Worm (Caenorhabditis elegans) whole organism, young adult: ENCODE measurements around the gene arrd-24.
"Not testable (repeated sequence)": the region's sequence is repeated elsewhere in the genome, so short reads cannot be mapped to it uniquely, and the experiment has no call there.

Experiments used
- B0336.3 ChIP-seq: fragments of 200-800 bp; sonication (Bioruptor generic); IDR thresholded peaks from 2 replicates; pipeline ENCODE4 v1.3.6; 2022; ENCODE audit warnings: missing genetic modification characterization, missing compliant biosample characterization
- F49E8.2 ChIP-seq: sonication (generic microtip); optimal IDR thresholded peaks from 3 replicates; lab custom pipeline; 2017; ENCODE audit warnings: missing genetic modification characterization, mild to moderate bottlenecking, missing compliant biosample characterization, antibody characterized with exemption, moderate library complexity; ENCODE audit not compliant: insufficient read depth
- cebp-1 ChIP-seq, 2 experiments: fragments of 200-800 bp in 1 of 2; sonication (Bioruptor generic) in 1 of 2; sonication (generic microtip) in 1 of 2; IDR thresholded peaks in 1 of 2; optimal IDR thresholded peaks in 1 of 2; 2 replicates each; pipeline versions ENCODE4 v1.3.6 to Lab custom; 2017 to 2022; ENCODE audit warnings: missing compliant biosample characterization in 2 of 2, missing genetic modification characterization in 2 of 2, mild to moderate bottlenecking in 1 of 2, missing genetic modification reagents in 1 of 2, moderate library complexity in 1 of 2
- ceh-40 ChIP-seq: fragments of 200-800 bp; sonication (Bioruptor generic); IDR thresholded peaks from 2 replicates; pipeline ENCODE4 v1.3.6; 2022; ENCODE audit warnings: missing genetic modification characterization, missing compliant biosample characterization
- dox-1 ChIP-seq: fragments of 200-800 bp; sonication (Bioruptor generic); IDR thresholded peaks from 2 replicates; pipeline ENCODE4 v1.3.6; 2022; ENCODE audit warnings: missing genetic modification reagents, missing genetic modification characterization, missing compliant biosample characterization
- nfya-1 ChIP-seq: sonication (generic microtip); optimal IDR thresholded peaks from 2 replicates; lab custom pipeline; 2017; ENCODE audit warnings: antibody characterized with exemption, missing compliant biosample characterization, missing genetic modification characterization, borderline replicate concordance; ENCODE audit not compliant: insufficient read depth
- nhr-179 ChIP-seq: sonication (generic microtip); optimal IDR thresholded peaks from 2 replicates; lab custom pipeline; 2016; ENCODE audit warnings: mild to moderate bottlenecking, missing genetic modification characterization, missing compliant biosample characterization
- nhr-90 ChIP-seq: sonication (generic microtip); optimal IDR thresholded peaks from 2 replicates; lab custom pipeline; 2016; ENCODE audit warnings: missing genotype, mild to moderate bottlenecking, missing genetic modification characterization, missing compliant biosample characterization
- unc-62 ChIP-seq: fragments of 150-350 bp; optimal IDR thresholded peaks from 2 replicates; lab custom pipeline; 2014; ENCODE audit warnings: missing biosample characterization, missing genetic modification reagents, missing genetic modification characterization

DNA sequence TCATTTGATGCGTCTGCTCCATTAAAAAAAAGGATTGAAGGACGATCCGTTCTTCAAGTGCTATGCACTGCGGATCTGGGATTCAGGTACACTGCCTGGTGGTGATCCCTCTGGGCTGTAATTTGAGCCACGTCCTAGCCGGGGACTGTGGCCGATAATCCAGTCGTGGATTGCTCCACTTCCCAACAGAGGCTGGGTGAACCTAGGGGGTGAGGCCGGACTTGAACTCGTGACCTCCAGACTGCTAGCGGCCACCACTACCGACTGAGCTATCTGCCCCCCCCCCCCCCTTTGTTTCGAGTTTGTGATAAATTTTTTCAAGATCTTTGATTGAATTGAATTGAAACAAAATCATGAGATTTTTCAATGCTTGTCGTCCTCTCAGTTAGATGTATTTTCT is 44.7 kb downstream of the arrd-24 start:
- TF ChIP-seq nhr-90 (tag; lab: Kevin White, UChicago); unc-62 (GFP tag; lab: Kevin White, UChicago); nfya-1 (tag; lab: Kevin White, UChicago); cebp-1 (GFP tag; IDR thresholded peaks at IDR 0.05; lab: Robert Waterston, UW); cebp-1 (tag; optimal IDR thresholded peaks at IDR 0.05; lab: Kevin White, UChicago); ceh-40; nhr-179 (tag; lab: Kevin White, UChicago); B0336.3 (GFP tag; lab: Robert Waterston, UW); F49E8.2 (tag; lab: Kevin White, UChicago): not testable (repeated sequence)
- peak; percentile 12; the same call in 1 of the 2 replicates for TF ChIP-seq dox-1 (GFP tag; lab: Robert Waterston, UW)
